Fruit fly (Drosophila melanogaster) whole organism, embryonic: ENCODE data around the gene AstA.

Experiments used
- Ada2b ChIP-seq: fragments of 200-800 bp; sonication (Bioruptor generic); IDR thresholded peaks from 2 replicates; pipeline ENCODE4 v1.3.6; 2022; ENCODE audit warnings: missing biosample characterization, missing genetic modification characterization
- CG10543 ChIP-seq: fragments of 200-800 bp; sonication (Bioruptor generic); optimal IDR thresholded peaks from 3 replicates; lab custom pipeline; 2017; ENCODE audit warnings: missing biosample characterization, mild to moderate bottlenecking, missing genetic modification characterization, moderate library complexity
- CG11723 ChIP-seq: fragments of 200-800 bp; sonication (Bioruptor generic); optimal IDR thresholded peaks from 2 replicates; lab custom pipeline; 2017; ENCODE audit warnings: missing biosample characterization, mild to moderate bottlenecking, missing genetic modification characterization
- CG13287 ChIP-seq: fragments of 200-800 bp; sonication (Bioruptor generic); IDR thresholded peaks from 2 replicates; pipeline ENCODE4 v1.3.6; 2022; ENCODE audit warnings: missing biosample characterization, missing genetic modification characterization; ENCODE audit not compliant: partially characterized antibody
- CG13296 ChIP-seq: fragments of 200-800 bp; sonication (Bioruptor generic); optimal IDR thresholded peaks from 3 replicates; lab custom pipeline; 2018; ENCODE audit warnings: missing biosample characterization, mild to moderate bottlenecking, missing genetic modification characterization
- CG14050 ChIP-seq: fragments of 200-800 bp; sonication (Bioruptor generic); IDR thresholded peaks from 3 replicates; pipeline ENCODE4 v1.3.6; 2022; ENCODE audit warnings: missing biosample characterization, missing genetic modification characterization
- CG15073 ChIP-seq: fragments of 200-800 bp; sonication (Bioruptor generic); optimal IDR thresholded peaks from 2 replicates; lab custom pipeline; 2016; ENCODE audit warnings: missing biosample characterization, missing genetic modification characterization
- CG1529 ChIP-seq: fragments of 200-800 bp; sonication (Bioruptor generic); optimal IDR thresholded peaks from 3 replicates; lab custom pipeline; 2018; ENCODE audit warnings: missing biosample characterization, missing genetic modification characterization
- CG16813 ChIP-seq: fragments of 200-800 bp; sonication (Bioruptor generic); IDR thresholded peaks from 3 replicates; pipeline ENCODE4 v1.3.6; 2022; ENCODE audit warnings: missing biosample characterization, missing genetic modification characterization; ENCODE audit not compliant: partially characterized antibody
- CG17829 ChIP-seq: fragments of 200-800 bp; optimal IDR thresholded peaks from 2 replicates; lab custom pipeline; 2019; ENCODE audit warnings: missing biosample characterization, mild to moderate bottlenecking, missing genetic modification characterization, moderate library complexity
- CG30020 ChIP-seq: fragments of 200-800 bp; optimal IDR thresholded peaks from 2 replicates; lab custom pipeline; 2019; ENCODE audit warnings: missing biosample characterization, mild to moderate bottlenecking, missing genetic modification characterization, moderate library complexity
- CG32532 ChIP-seq: fragments of 200-800 bp; sonication (Bioruptor generic); IDR thresholded peaks from 2 replicates; pipeline ENCODE4 v1.3.6; 2022; ENCODE audit warnings: missing biosample characterization, missing genetic modification characterization
- CG34224 ChIP-seq: fragments of 200-800 bp; sonication (Bioruptor generic); IDR thresholded peaks from 3 replicates; pipeline ENCODE4 v1.3.6; 2022; ENCODE audit warnings: missing biosample characterization, missing genetic modification characterization; ENCODE audit not compliant: partially characterized antibody
- CG34376 ChIP-seq: fragments of 200-800 bp; sonication (Bioruptor generic); optimal IDR thresholded peaks from 2 replicates; lab custom pipeline; 2018; ENCODE audit warnings: missing biosample characterization, mild to moderate bottlenecking, missing genetic modification characterization
- CG43689 ChIP-seq: fragments of 200-800 bp; sonication (Bioruptor generic); IDR thresholded peaks from 2 replicates; pipeline ENCODE4 v1.3.6; 2022; ENCODE audit warnings: missing biosample characterization, missing genetic modification characterization
- CG4424 ChIP-seq: fragments of 200-800 bp; sonication (Bioruptor generic); optimal IDR thresholded peaks from 3 replicates; lab custom pipeline; 2016; ENCODE audit warnings: missing biosample characterization, missing genetic modification characterization
- CG4820 ChIP-seq: fragments of 200-800 bp; sonication (Bioruptor generic); optimal IDR thresholded peaks from 3 replicates; lab custom pipeline; 2016; ENCODE audit warnings: missing biosample characterization, missing genetic modification characterization
- CG6683 ChIP-seq: fragments of 200-800 bp; sonication (Bioruptor generic); optimal IDR thresholded peaks from 2 replicates; lab custom pipeline; 2017; ENCODE audit warnings: missing biosample characterization, mild to moderate bottlenecking, missing genetic modification characterization, missing genetic modification reagents
- CG7271 ChIP-seq: fragments of 200-800 bp; sonication (Bioruptor generic); optimal IDR thresholded peaks from 2 replicates; lab custom pipeline; 2018; ENCODE audit warnings: missing biosample characterization, mild to moderate bottlenecking, missing genetic modification characterization, moderate library complexity
- CG7928 ChIP-seq: fragments of 200-800 bp; sonication (Bioruptor generic); optimal IDR thresholded peaks from 2 replicates; lab custom pipeline; 2017; ENCODE audit warnings: missing biosample characterization, mild to moderate bottlenecking, missing genetic modification characterization
- CG8478 ChIP-seq: fragments of >200 bp; optimal IDR thresholded peaks from 2 replicates; lab custom pipeline; 2018
- CG8944 ChIP-seq: fragments of 200-800 bp; sonication (Bioruptor generic); optimal IDR thresholded peaks from 3 replicates; lab custom pipeline; 2016; ENCODE audit warnings: missing biosample characterization, missing genetic modification characterization
- CG9215 ChIP-seq: fragments of 200-800 bp; sonication (Bioruptor generic); IDR thresholded peaks from 2 replicates; pipeline ENCODE4 v1.3.6; 2022; ENCODE audit warnings: missing biosample characterization, missing genetic modification characterization
- CG9797 ChIP-seq: fragments of 200-800 bp; sonication (Bioruptor generic); optimal IDR thresholded peaks from 3 replicates; lab custom pipeline; 2018; ENCODE audit warnings: missing biosample characterization, mild to moderate bottlenecking, missing genetic modification characterization
- CG9876 ChIP-seq: fragments of 200-800 bp; sonication (Bioruptor generic); optimal IDR thresholded peaks from 2 replicates; lab custom pipeline; 2016; ENCODE audit warnings: missing biosample characterization, missing genetic modification characterization
- CG9932 ChIP-seq: fragments of 200-800 bp; sonication (Bioruptor generic); IDR thresholded peaks from 2 replicates; pipeline ENCODE4 v1.3.6; 2022; ENCODE audit warnings: missing biosample characterization, missing genetic modification characterization
- D19A ChIP-seq: fragments of 200-800 bp; optimal IDR thresholded peaks from 3 replicates; lab custom pipeline; 2019; ENCODE audit warnings: missing biosample characterization, mild to moderate bottlenecking, missing genetic modification characterization, moderate library complexity
- Jarid2 ChIP-seq: fragments of 200-800 bp; sonication (Bioruptor generic); optimal IDR thresholded peaks from 3 replicates; lab custom pipeline; 2017; ENCODE audit warnings: mild to moderate bottlenecking, missing biosample characterization, missing genetic modification reagents, missing genetic modification characterization
- Lim3 ChIP-seq: fragments of 200-800 bp; sonication (Bioruptor generic); IDR thresholded peaks from 2 replicates; pipeline ENCODE4 v1.3.6; 2022; ENCODE audit warnings: missing biosample characterization, missing genetic modification characterization
- Mad ChIP-seq: fragments of 200-800 bp; sonication (Bioruptor generic); optimal IDR thresholded peaks from 2 replicates; lab custom pipeline; 2016; ENCODE audit warnings: missing biosample characterization, missing genetic modification characterization
- Max ChIP-seq: fragments of 200-800 bp; sonication (Bioruptor generic); optimal IDR thresholded peaks from 2 replicates; lab custom pipeline; 2016; ENCODE audit warnings: missing biosample characterization, mild to moderate bottlenecking, missing genetic modification characterization
- Mes4 ChIP-seq: fragments of 200-800 bp; sonication (Bioruptor generic); optimal IDR thresholded peaks from 2 replicates; lab custom pipeline; 2016; ENCODE audit warnings: missing biosample characterization, missing genetic modification characterization
- NfI ChIP-seq: fragments of 200-800 bp; sonication (Bioruptor generic); optimal IDR thresholded peaks from 3 replicates; lab custom pipeline; 2018; ENCODE audit warnings: missing biosample characterization, mild to moderate bottlenecking, missing genetic modification characterization, moderate library complexity
- Poxn ChIP-seq: fragments of 200-800 bp; sonication (Bioruptor generic); IDR thresholded peaks from 2 replicates; pipeline ENCODE4 v1.3.6; 2022; ENCODE audit warnings: missing biosample characterization, missing genetic modification characterization
- Scr ChIP-seq: fragments of 200-800 bp; sonication (Bioruptor generic); IDR thresholded peaks from 2 replicates; pipeline ENCODE4 v1.3.6; 2022; ENCODE audit warnings: missing biosample characterization, missing genetic modification characterization; ENCODE audit not compliant: partially characterized antibody
- Trl ChIP-seq, 3 experiments: fragments of >200 bp in 2 of 3; fragments of 200-800 bp in 1 of 3; sonication (Bioruptor generic) in 1 of 3; optimal IDR thresholded peaks; 2 replicates in 1 of 3; 3 replicates in 2 of 3; lab custom pipeline; 2016 to 2017; ENCODE audit warnings: missing biosample characterization in 1 of 3, missing genetic modification characterization in 1 of 3
- ab ChIP-seq: fragments of 200-800 bp; sonication (Bioruptor generic); optimal IDR thresholded peaks from 2 replicates; lab custom pipeline; 2016; ENCODE audit warnings: missing biosample characterization, missing genetic modification characterization
- aop ChIP-seq: fragments of 200-800 bp; sonication (Bioruptor generic); IDR thresholded peaks from 2 replicates; pipeline ENCODE4 v1.3.6; 2022; ENCODE audit warnings: missing biosample characterization, missing genetic modification characterization
- ash1 ChIP-seq: fragments of 200-800 bp; sonication (Bioruptor generic); optimal IDR thresholded peaks from 2 replicates; lab custom pipeline; 2018; ENCODE audit warnings: missing biosample characterization, mild to moderate bottlenecking, missing genetic modification characterization
- caup ChIP-seq: fragments of 200-800 bp; sonication (Bioruptor generic); optimal IDR thresholded peaks from 3 replicates; lab custom pipeline; 2017; ENCODE audit warnings: missing biosample characterization, mild to moderate bottlenecking, missing genetic modification characterization, moderate library complexity; ENCODE audit not compliant: severe bottlenecking
- chif ChIP-seq, 2 experiments: fragments of 200-800 bp; sonication (Bioruptor generic); optimal IDR thresholded peaks; 3 replicates each; lab custom pipeline; 2016; ENCODE audit warnings: missing biosample characterization in 2 of 2, missing genetic modification characterization in 2 of 2
- danr ChIP-seq: fragments of 200-800 bp; sonication (Bioruptor generic); IDR thresholded peaks from 2 replicates; pipeline ENCODE4 v1.3.6; 2022; ENCODE audit warnings: missing biosample characterization, missing genetic modification characterization
- fd96Cb ChIP-seq: fragments of 200-800 bp; sonication (Bioruptor generic); optimal IDR thresholded peaks from 2 replicates; lab custom pipeline; 2018; ENCODE audit warnings: missing biosample characterization, mild to moderate bottlenecking, missing genetic modification characterization, moderate library complexity
- gt ChIP-seq: fragments of 200-800 bp; sonication (Bioruptor generic); IDR thresholded peaks from 2 replicates; pipeline ENCODE4 v1.3.6; 2022; ENCODE audit warnings: missing biosample characterization, missing genetic modification characterization
- jigr1 ChIP-seq: fragments of 200-800 bp; sonication (Bioruptor generic); IDR thresholded peaks from 3 replicates; pipeline ENCODE4 v1.3.6; 2022; ENCODE audit warnings: missing biosample characterization, missing genetic modification characterization
- jumu ChIP-seq: fragments of 200-800 bp; sonication (Bioruptor generic); optimal IDR thresholded peaks from 3 replicates; lab custom pipeline; 2016; ENCODE audit warnings: missing biosample characterization, missing genetic modification characterization
- nerfin-1 ChIP-seq: fragments of 200-800 bp; sonication (Bioruptor generic); optimal IDR thresholded peaks from 3 replicates; lab custom pipeline; 2019; ENCODE audit warnings: missing biosample characterization, mild to moderate bottlenecking, missing genetic modification characterization, moderate library complexity
- pzg ChIP-seq: fragments of 200-800 bp; sonication (Bioruptor generic); optimal IDR thresholded peaks from 3 replicates; lab custom pipeline; 2018; ENCODE audit warnings: missing biosample characterization, mild to moderate bottlenecking, missing genetic modification characterization, moderate library complexity
- salm ChIP-seq: fragments of 200-800 bp; sonication (Bioruptor generic); optimal IDR thresholded peaks from 2 replicates; lab custom pipeline; 2018; ENCODE audit warnings: missing biosample characterization, mild to moderate bottlenecking, missing genetic modification characterization
- trem ChIP-seq: fragments of 200-800 bp; optimal IDR thresholded peaks from 3 replicates; lab custom pipeline; 2019; ENCODE audit warnings: missing biosample characterization, mild to moderate bottlenecking, missing genetic modification characterization, moderate library complexity
- ttk ChIP-seq: fragments of 200-800 bp; sonication (Bioruptor generic); IDR thresholded peaks from 2 replicates; pipeline ENCODE4 v2.1.2; 2022; ENCODE audit warnings: missing biosample characterization, missing genetic modification characterization

AstA gene

DNA sequence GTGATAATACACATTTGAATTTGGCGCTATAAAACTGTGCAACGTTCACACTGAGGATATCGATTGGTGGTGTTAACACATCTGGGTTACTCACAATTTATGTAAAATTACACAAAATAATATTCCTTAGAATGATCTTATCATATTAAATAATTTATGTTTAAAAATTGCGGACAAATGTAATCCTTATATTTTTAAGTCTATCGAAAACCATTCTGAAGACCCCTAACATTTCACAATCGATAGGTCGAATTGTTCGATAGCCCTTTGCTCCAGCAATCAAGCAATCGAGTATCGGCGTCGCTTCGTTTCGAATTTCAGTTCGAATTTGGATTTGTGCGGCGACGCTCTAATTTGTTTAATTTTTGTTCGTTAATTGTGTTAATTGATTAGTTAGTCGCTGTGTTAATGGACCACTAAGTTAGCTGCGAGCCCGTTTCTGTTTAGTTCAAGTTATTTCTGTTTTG is 11.3 kb downstream of the AstA start, which contains the start of gene asp (continued):
- peak; percentile 60 for TF ChIP-seq pzg (GFP tag; lab: Kevin White, UChicago)
- peak; percentile 66 for TF ChIP-seq CG17829
- TF ChIP-seq CG9932 (GFP tag; lab: Robert Waterston, UW) = 0 out of 2 replicates have a peak, but pooled peaks have one; percentile 30
- no peak for TF ChIP-seq Jarid2
- TF ChIP-seq ash1 (GFP tag; lab: Kevin White, UChicago) = no peak
- no peak for TF ChIP-seq CG10543 (GFP tag; lab: Kevin White, UChicago)
- no peak for TF ChIP-seq CG34376 (GFP tag; lab: Kevin White, UChicago)
- TF ChIP-seq CG14050 (GFP tag; lab: Robert Waterston, UW) = no peak
- TF ChIP-seq Lim3 (GFP tag; lab: Robert Waterston, UW) = no peak
- no peak for TF ChIP-seq Mes4 (GFP tag; lab: Kevin White, UChicago)
- no peak for TF ChIP-seq danr (GFP tag; lab: Robert Waterston, UW)
- peak; percentile 59 for TF ChIP-seq CG9797 (GFP tag; lab: Kevin White, UChicago)
- TF ChIP-seq chif (GFP tag; optimal IDR thresholded peaks at IDR 0.05; lab: Kevin White, UChicago) = no peak
- TF ChIP-seq jumu (GFP tag; lab: Kevin White, UChicago) = no peak
- TF ChIP-seq fd96Cb = no peak
- no peak for TF ChIP-seq CG7928
- no peak for TF ChIP-seq CG43689
- no peak for TF ChIP-seq CG4820 (GFP tag; lab: Kevin White, UChicago)
- TF ChIP-seq NfI (GFP tag; lab: Kevin White, UChicago) = no peak
- no peak for TF ChIP-seq CG9876 (GFP tag; lab: Kevin White, UChicago)
- TF ChIP-seq ab (GFP tag; lab: Kevin White, UChicago) = no peak
- TF ChIP-seq Ada2b (GFP tag; lab: Robert Waterston, UW) = 0 out of 2 replicates have a peak, but pooled peaks have one; percentile 10
- TF ChIP-seq CG30020 (tag; lab: Kevin White, UChicago) = no peak
- TF ChIP-seq gt (GFP tag; lab: Robert Waterston, UW) = no peak
- no peak for TF ChIP-seq CG7271 (tag; lab: Kevin White, UChicago)
- TF ChIP-seq CG8478 = no peak
- peak; percentile 85 for TF ChIP-seq Scr
- TF ChIP-seq Trl (optimal IDR thresholded peaks at IDR 0.05; lab: Kevin White, UChicago) = no peak
- no peak for TF ChIP-seq Trl (GFP tag; optimal IDR thresholded peaks at IDR 0.05; lab: Kevin White, UChicago)
- no peak for TF ChIP-seq CG9215 (GFP tag; lab: Robert Waterston, UW)
- TF ChIP-seq CG6683 (GFP tag; lab: Kevin White, UChicago) = no peak
- TF ChIP-seq Mad (GFP tag; lab: Kevin White, UChicago) = no peak
- TF ChIP-seq CG11723 (GFP tag; lab: Kevin White, UChicago) = no peak
- TF ChIP-seq ttk (GFP tag; lab: Robert Waterston, UW) = no peak
- TF ChIP-seq aop = no peak
- no peak for TF ChIP-seq D19A (tag; lab: Kevin White, UChicago)
- TF ChIP-seq CG1529 (GFP tag; lab: Kevin White, UChicago) = no peak
- TF ChIP-seq CG34224 = peak; percentile 86
- TF ChIP-seq CG16813 = peak; percentile 89
- no peak for TF ChIP-seq CG32532 (GFP tag; lab: Robert Waterston, UW)
- TF ChIP-seq nerfin-1 (tag; lab: Kevin White, UChicago) = no peak
- TF ChIP-seq CG4424 = no peak
- TF ChIP-seq Poxn = no peak
- no peak for TF ChIP-seq CG8944 (GFP tag; lab: Kevin White, UChicago)
- TF ChIP-seq Max = no peak
- peak; percentile 89 for TF ChIP-seq CG13287
- TF ChIP-seq caup (GFP tag; lab: Kevin White, UChicago) = no peak
- TF ChIP-seq trem (tag; lab: Kevin White, UChicago) = peak; percentile 81
- no peak for TF ChIP-seq jigr1
- TF ChIP-seq CG15073 (GFP tag; lab: Kevin White, UChicago) = no peak
- TF ChIP-seq CG13296 (GFP tag; lab: Kevin White, UChicago) = no peak
- TF ChIP-seq salm (tag; lab: Kevin White, UChicago) = no peak
